Worm (Caenorhabditis elegans) whole organism, midembryonic: Measurements from ENCODE around the gene ceh-81.
"Not testable (repeated sequence)": the region's sequence is repeated elsewhere in the genome, so short reads cannot be mapped to it uniquely, and the experiment has no call there.

Source experiments
- T22C8.4 ChIP-seq: fragments of 200-800 bp; sonication (Bioruptor generic); IDR thresholded peaks from 2 replicates; pipeline ENCODE4 v1.3.6; 2022; ENCODE audit warnings: missing genetic modification characterization, missing compliant biosample characterization
- cog-1 ChIP-seq: sonication (generic microtip); optimal IDR thresholded peaks from 2 replicates; lab custom pipeline; 2016; ENCODE audit warnings: missing genetic modification characterization, missing compliant biosample characterization
- flt-1 ChIP-seq: fragments of 200-800 bp; sonication (Bioruptor generic); IDR thresholded peaks from 2 replicates; pipeline ENCODE4 v1.3.6; 2022; ENCODE audit warnings: missing genetic modification characterization, missing compliant biosample characterization
- ref-1 ChIP-seq: fragments of 200-800 bp; sonication (Bioruptor generic); conservative IDR thresholded peaks from 2 replicates; pipeline ENCODE4 v1.3.6; 2022; ENCODE audit warnings: missing genetic modification reagents, missing genetic modification characterization, missing compliant biosample characterization
- tab-1 ChIP-seq: fragments of 200-800 bp; sonication (Bioruptor generic); IDR thresholded peaks from 2 replicates; pipeline ENCODE4 v1.3.6; 2022; ENCODE audit warnings: missing genetic modification characterization, missing compliant biosample characterization
- ztf-23 ChIP-seq: fragments of 200-800 bp; sonication (Bioruptor generic); IDR thresholded peaks from 2 replicates; pipeline ENCODE4 v1.3.6; 2022; ENCODE audit warnings: missing genetic modification reagents, missing genetic modification characterization, missing compliant biosample characterization

The ceh-81 gene

DNA sequence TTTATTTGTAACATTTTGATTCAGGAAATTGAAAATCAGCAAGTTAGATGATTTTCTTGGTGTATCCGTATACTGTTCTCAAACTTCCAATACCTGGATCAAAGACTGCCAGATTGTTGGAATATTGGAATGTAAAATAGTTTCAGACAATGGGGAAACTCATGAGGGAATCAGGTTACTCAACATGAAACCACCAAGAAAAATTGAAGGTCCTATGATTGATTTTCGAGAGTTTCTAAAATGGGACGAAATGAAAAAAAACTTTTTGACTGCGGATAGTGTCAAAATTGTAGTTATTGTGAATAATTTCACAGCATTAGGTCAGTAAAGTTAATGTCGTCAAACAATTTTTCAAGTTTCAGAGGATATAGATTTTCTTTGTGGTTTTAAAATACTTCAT, 41.6 kb downstream of the ceh-81 start, which contains the start of gene math-3:
Gene math-3, plus strand, starts transcription at position 301 of the 400 bp plus-strand sequence.
- TF ChIP-seq T22C8.4 (GFP tag; lab: Robert Waterston, UW) (no peak), ref-1 (GFP tag; lab: Robert Waterston, UW) (no peak), tab-1 (GFP tag; lab: Robert Waterston, UW) (no peak), flt-1 (GFP tag; lab: Robert Waterston, UW) (no peak)

DNA sequence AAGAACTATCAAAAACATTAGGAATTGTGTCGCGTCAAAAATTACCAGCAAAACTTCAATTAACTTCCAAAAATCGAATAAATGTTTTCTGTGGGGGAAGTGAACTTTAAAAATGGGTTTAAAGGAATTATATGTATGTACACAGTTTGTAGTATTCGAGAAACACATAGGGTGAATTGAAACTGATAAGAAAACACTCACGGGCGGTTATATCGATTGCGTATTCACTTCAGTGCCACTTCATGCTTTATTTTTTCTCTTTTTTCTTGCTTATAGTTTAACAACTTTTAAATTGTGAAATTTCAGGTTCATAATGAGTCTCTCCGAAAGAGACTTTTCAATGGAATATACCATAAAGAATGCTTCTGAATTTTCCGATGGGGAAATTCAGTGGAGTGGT, 45.0 kb downstream of the ceh-81 start, which contains the start of gene F36H5.14:
Gene F36H5.14, plus strand, starts transcription at position 301 of the 400 bp plus-strand sequence.
- TF ChIP-seq ztf-23; cog-1; flt-1 (GFP tag; lab: Robert Waterston, UW): not testable (repeated sequence)
